Fruit fly (Drosophila melanogaster) whole organism, adult: ENCODE results near the gene EMC2A.

Source experiments
- CG11617 ChIP-seq: fragments of 200-800 bp; sonication (Bioruptor generic); optimal IDR thresholded peaks from 2 replicates; lab custom pipeline; 2017; ENCODE audit warnings: mild to moderate bottlenecking, missing biosample characterization, missing genetic modification reagents, missing genetic modification characterization
- CG12768 ChIP-seq: fragments of 200-800 bp; sonication (Bioruptor generic); optimal IDR thresholded peaks from 2 replicates; lab custom pipeline; 2017; ENCODE audit warnings: missing biosample characterization, missing genetic modification characterization, mild to moderate bottlenecking, moderate library complexity, missing genetic modification reagents
- CG1620 ChIP-seq: fragments of 200-800 bp; sonication (Bioruptor generic); optimal IDR thresholded peaks from 2 replicates; lab custom pipeline; 2016; ENCODE audit warnings: missing biosample characterization, missing genetic modification characterization
- CG7045 ChIP-seq: fragments of 200-800 bp; sonication (Bioruptor generic); optimal IDR thresholded peaks from 2 replicates; lab custom pipeline; 2017; ENCODE audit warnings: missing biosample characterization, mild to moderate bottlenecking, missing genetic modification characterization
- CG7101 ChIP-seq: fragments of 200-800 bp; sonication (Bioruptor generic); optimal IDR thresholded peaks from 2 replicates; lab custom pipeline; 2018; ENCODE audit warnings: missing biosample characterization, mild to moderate bottlenecking, missing genetic modification characterization, moderate library complexity
- Clk ChIP-seq: fragments of 200-800 bp; sonication (Bioruptor generic); optimal IDR thresholded peaks from 2 replicates; lab custom pipeline; 2017; ENCODE audit warnings: missing biosample characterization, missing genetic modification characterization
- Hr96 ChIP-seq: fragments of 200-800 bp; sonication (Bioruptor generic); optimal IDR thresholded peaks from 2 replicates; lab custom pipeline; 2016; ENCODE audit warnings: missing biosample characterization, missing genetic modification characterization
- Mnt ChIP-seq: fragments of 200-800 bp; sonication (Bioruptor generic); optimal IDR thresholded peaks from 2 replicates; lab custom pipeline; 2016; ENCODE audit warnings: missing biosample characterization, mild to moderate bottlenecking, missing genetic modification characterization
- bab1 ChIP-seq: fragments of 200-800 bp; sonication (Bioruptor generic); optimal IDR thresholded peaks from 3 replicates; lab custom pipeline; 2019; ENCODE audit warnings: missing biosample characterization, mild to moderate bottlenecking, missing genetic modification characterization, moderate library complexity
- ovo ChIP-seq: fragments of 200-800 bp; sonication (Bioruptor generic); optimal IDR thresholded peaks from 2 replicates; lab custom pipeline; 2016; ENCODE audit warnings: missing biosample characterization, missing genetic modification characterization
- pad ChIP-seq: fragments of 200-800 bp; sonication (Bioruptor generic); optimal IDR thresholded peaks from 3 replicates; lab custom pipeline; 2017; ENCODE audit warnings: missing biosample characterization, missing genetic modification characterization, mild to moderate bottlenecking, moderate library complexity, missing genetic modification reagents

dm6 chr3R:17028393-17028792 lies 32.5 kb upstream of the EMC2A start, which contains the start of gene CG5225:
- TF ChIP-seq CG7101 (tag; lab: Kevin White, UChicago) (no peak), Hr96 (no peak), ovo (GFP tag; lab: Kevin White, UChicago) (no peak), CG11617 (GFP tag; lab: Kevin White, UChicago) (no peak), CG7045 (GFP tag; lab: Kevin White, UChicago) (no peak), CG1620 (GFP tag; lab: Kevin White, UChicago) (no peak), Mnt (GFP tag; lab: Kevin White, UChicago) (no peak), Clk (GFP tag; lab: Kevin White, UChicago) (no peak), pad (no peak), CG12768 (GFP tag; lab: Kevin White, UChicago) (no peak), bab1 (GFP tag; lab: Kevin White, UChicago) (no peak)
